Worm (Caenorhabditis elegans) whole organism, L2 larva: ENCODE data around the gene comt-3.

ENCODE experiments used
- ceh-82 ChIP-seq: fragments of 150-350 bp; optimal IDR thresholded peaks from 2 replicates; lab custom pipeline; 2014; ENCODE audit warnings: missing biosample characterization, missing genetic modification characterization
- nhr-237 ChIP-seq: fragments of 150-350 bp; optimal IDR thresholded peaks from 2 replicates; lab custom pipeline; 2014; ENCODE audit warnings: missing biosample characterization, missing genetic modification characterization
- skn-1 ChIP-seq: sonication (generic microtip); optimal IDR thresholded peaks from 2 replicates; lab custom pipeline; 2017; ENCODE audit warnings: missing biosample characterization, missing genetic modification characterization

DNA sequence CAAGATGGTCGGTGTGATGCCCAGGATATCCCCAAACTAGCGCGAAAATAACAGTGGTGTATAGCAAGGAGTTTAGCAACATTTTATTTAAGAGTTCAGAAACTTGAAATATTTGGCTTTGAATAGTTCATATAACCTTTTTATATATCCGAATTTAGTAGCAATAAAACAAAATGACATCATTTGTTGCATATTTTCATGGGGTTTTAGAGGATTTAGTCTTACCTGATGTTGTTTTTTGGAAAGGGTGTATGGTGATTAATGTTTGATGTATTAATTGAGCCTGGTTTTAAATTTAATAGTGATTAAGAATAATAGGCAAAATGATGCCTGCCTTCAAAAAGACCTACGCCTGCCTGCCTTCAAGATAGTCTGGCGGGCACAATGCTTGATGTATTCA, 40.9 kb upstream of the comt-3 start, which contains the start of gene F59A7.2:
- TF ChIP-seq nhr-237 (tag; lab: Kevin White, UChicago): no peak
- no peak for TF ChIP-seq ceh-82 (tag; lab: Kevin White, UChicago)
- no peak for TF ChIP-seq skn-1 (tag; lab: Kevin White, UChicago)
